Worm (Caenorhabditis elegans) whole organism, L4 larva: Measurements from ENCODE around the gene Y41C4A.32.

Experiments
- daf-16 ChIP-seq, 3 experiments: sonication (generic microtip); optimal IDR thresholded peaks; 2 replicates each; lab custom pipeline; 2016 to 2017; ENCODE audit warnings: missing genetic modification characterization in 3 of 3, missing genetic modification reagents in 3 of 3, mild to moderate bottlenecking in 2 of 3, missing compliant biosample characterization in 2 of 3, missing biosample characterization in 1 of 3, moderate library complexity in 1 of 3
- lir-3 ChIP-seq: sonication (generic microtip); optimal IDR thresholded peaks from 2 replicates; lab custom pipeline; 2016; ENCODE audit warnings: mild to moderate bottlenecking, missing genetic modification characterization, missing compliant biosample characterization
- nhr-237 ChIP-seq: sonication (generic microtip); optimal IDR thresholded peaks from 2 replicates; lab custom pipeline; 2017; ENCODE audit warnings: missing biosample characterization, missing genetic modification characterization
- nhr-25 ChIP-seq: sonication (generic microtip); optimal IDR thresholded peaks from 2 replicates; lab custom pipeline; 2017; ENCODE audit warnings: missing genetic modification characterization, mild to moderate bottlenecking, missing compliant biosample characterization, antibody characterized with exemption, moderate library complexity, borderline replicate concordance; ENCODE audit not compliant: insufficient read depth
- snpc-4 ChIP-seq: fragments of 150-350 bp; optimal IDR thresholded peaks from 2 replicates; lab custom pipeline; 2014; ENCODE audit warnings: missing biosample characterization, missing genetic modification characterization
- zag-1 ChIP-seq: fragments of 150-350 bp; optimal IDR thresholded peaks from 2 replicates; lab custom pipeline; 2014; ENCODE audit warnings: missing biosample characterization, missing genetic modification characterization

ce11 chrIII:11683038-11683437 lies 38.5 kb upstream of the Y41C4A.32 start:
- TF ChIP-seq daf-16 (GFP tag; optimal IDR thresholded peaks at IDR 0.05; lab: Kevin White, UChicago) (no peak), daf-16 (tag; optimal IDR thresholded peaks at IDR 0.05; lab: Kevin White, UChicago) (no peak), snpc-4 (tag; lab: Kevin White, UChicago) (no peak), zag-1 (tag; lab: Kevin White, UChicago) (no peak), nhr-25 (tag; lab: Kevin White, UChicago) (no peak), lir-3 (tag; lab: Kevin White, UChicago) (no peak), nhr-237 (tag; lab: Kevin White, UChicago) (no peak)
